Fruit fly (Drosophila melanogaster) whole organism, embryonic: Measurements from ENCODE around the gene qtc.
A peak's percentile ranks its signal among the peaks of the same experiment; 100 is the strongest.

ENCODE experiments used
- ATbp ChIP-seq: fragments of 200-800 bp; sonication (Bioruptor generic); optimal IDR thresholded peaks from 2 replicates; lab custom pipeline; 2017; ENCODE audit warnings: missing biosample characterization, mild to moderate bottlenecking, missing genetic modification characterization, missing genetic modification reagents
- Atf-2 ChIP-seq: fragments of 200-800 bp; sonication (Bioruptor generic); optimal IDR thresholded peaks from 2 replicates; lab custom pipeline; 2016; ENCODE audit warnings: missing biosample characterization, missing genetic modification characterization
- BEAF-32 ChIP-seq: fragments of 200-800 bp; sonication (Bioruptor generic); optimal IDR thresholded peaks from 3 replicates; lab custom pipeline; 2017; ENCODE audit warnings: missing biosample characterization, missing genetic modification characterization, mild to moderate bottlenecking, moderate library complexity, missing genetic modification reagents
- Bgb ChIP-seq: fragments of 200-800 bp; sonication (Bioruptor generic); IDR thresholded peaks from 2 replicates; pipeline ENCODE4 v1.3.6; 2022; ENCODE audit warnings: missing biosample characterization, missing genetic modification characterization; ENCODE audit not compliant: partially characterized antibody
- CG10543 ChIP-seq: fragments of 200-800 bp; sonication (Bioruptor generic); optimal IDR thresholded peaks from 3 replicates; lab custom pipeline; 2017; ENCODE audit warnings: missing biosample characterization, mild to moderate bottlenecking, missing genetic modification characterization, moderate library complexity
- CG11398 ChIP-seq: fragments of 200-800 bp; sonication (Bioruptor generic); optimal IDR thresholded peaks from 2 replicates; lab custom pipeline; 2016; ENCODE audit warnings: missing biosample characterization, missing genetic modification characterization
- CG1233 ChIP-seq: fragments of 200-800 bp; sonication (Bioruptor generic); optimal IDR thresholded peaks from 4 replicates; lab custom pipeline; 2018; ENCODE audit warnings: missing biosample characterization, mild to moderate bottlenecking, missing genetic modification characterization
- CG12659 ChIP-seq: fragments of 200-800 bp; sonication (Bioruptor generic); optimal IDR thresholded peaks from 3 replicates; lab custom pipeline; 2017; ENCODE audit warnings: mild to moderate bottlenecking, missing biosample characterization, missing genetic modification reagents, missing genetic modification characterization
- CG14710 ChIP-seq: fragments of 200-800 bp; sonication (Bioruptor generic); optimal IDR thresholded peaks from 3 replicates; lab custom pipeline; 2019; ENCODE audit warnings: missing biosample characterization, mild to moderate bottlenecking, missing genetic modification characterization, moderate library complexity
- CG17186 ChIP-seq: fragments of 200-800 bp; sonication (Bioruptor generic); optimal IDR thresholded peaks from 3 replicates; lab custom pipeline; 2017; ENCODE audit warnings: missing biosample characterization, missing genetic modification reagents, missing genetic modification characterization
- CG1792 ChIP-seq: fragments of 200-800 bp; sonication (Bioruptor generic); optimal IDR thresholded peaks from 2 replicates; lab custom pipeline; 2016; ENCODE audit warnings: missing biosample characterization, missing genetic modification characterization
- CG2116 ChIP-seq: fragments of 200-800 bp; sonication (Bioruptor generic); optimal IDR thresholded peaks from 3 replicates; lab custom pipeline; 2018; ENCODE audit warnings: missing biosample characterization, mild to moderate bottlenecking, missing genetic modification characterization
- CG30403 ChIP-seq: fragments of 200-800 bp; sonication (Bioruptor generic); optimal IDR thresholded peaks from 3 replicates; lab custom pipeline; 2016; ENCODE audit warnings: missing biosample characterization, missing genetic modification characterization
- CG32767 ChIP-seq: fragments of 200-800 bp; sonication (Bioruptor generic); IDR thresholded peaks from 2 replicates; pipeline ENCODE4 v1.3.6; 2022; ENCODE audit warnings: missing biosample characterization, missing genetic modification characterization
- CG4617 ChIP-seq: fragments of 200-800 bp; sonication (Bioruptor generic); optimal IDR thresholded peaks from 3 replicates; lab custom pipeline; 2016; ENCODE audit warnings: missing biosample characterization, missing genetic modification characterization, borderline replicate concordance
- CG6683 ChIP-seq: fragments of 200-800 bp; sonication (Bioruptor generic); optimal IDR thresholded peaks from 2 replicates; lab custom pipeline; 2017; ENCODE audit warnings: missing biosample characterization, mild to moderate bottlenecking, missing genetic modification characterization, missing genetic modification reagents
- CG7271 ChIP-seq: fragments of 200-800 bp; sonication (Bioruptor generic); optimal IDR thresholded peaks from 2 replicates; lab custom pipeline; 2018; ENCODE audit warnings: missing biosample characterization, mild to moderate bottlenecking, missing genetic modification characterization, moderate library complexity
- CG8290 ChIP-seq, 3 experiments: fragments of 200-800 bp; sonication (Bioruptor generic); optimal IDR thresholded peaks; 2 replicates each; lab custom pipeline; 2016 to 2019; ENCODE audit warnings: missing biosample characterization in 3 of 3, missing genetic modification characterization in 3 of 3, mild to moderate bottlenecking in 2 of 3, moderate library complexity in 1 of 3
- CTCF ChIP-seq: fragments of 200-800 bp; sonication (Bioruptor generic); optimal IDR thresholded peaks from 2 replicates; lab custom pipeline; 2017; ENCODE audit warnings: missing biosample characterization, mild to moderate bottlenecking, missing genetic modification characterization, moderate library complexity
- Chrac-16 ChIP-seq: fragments of 200-800 bp; sonication (Bioruptor generic); optimal IDR thresholded peaks from 3 replicates; lab custom pipeline; 2016; ENCODE audit warnings: missing biosample characterization, missing genetic modification characterization
- E2f2 ChIP-seq: fragments of 200-800 bp; sonication (Bioruptor generic); IDR thresholded peaks from 2 replicates; pipeline ENCODE4 v1.3.6; 2022; ENCODE audit warnings: missing biosample characterization, missing genetic modification characterization
- Fer3 ChIP-seq: fragments of 200-800 bp; sonication (Bioruptor generic); optimal IDR thresholded peaks from 2 replicates; lab custom pipeline; 2018; ENCODE audit warnings: missing biosample characterization, mild to moderate bottlenecking, missing genetic modification characterization, moderate library complexity
- HmgZ ChIP-seq: fragments of 200-800 bp; sonication (Bioruptor generic); optimal IDR thresholded peaks from 2 replicates; lab custom pipeline; 2018; ENCODE audit warnings: missing biosample characterization, mild to moderate bottlenecking, missing genetic modification characterization
- Max ChIP-seq: fragments of 200-800 bp; sonication (Bioruptor generic); optimal IDR thresholded peaks from 2 replicates; lab custom pipeline; 2016; ENCODE audit warnings: missing biosample characterization, mild to moderate bottlenecking, missing genetic modification characterization
- Myb ChIP-seq: fragments of 200-800 bp; sonication (Bioruptor generic); optimal IDR thresholded peaks from 2 replicates; lab custom pipeline; 2016; ENCODE audit warnings: missing biosample characterization, missing genetic modification characterization
- Opbp ChIP-seq: fragments of 200-800 bp; sonication (Bioruptor generic); IDR thresholded peaks from 3 replicates; pipeline ENCODE4 v1.3.6; 2022; ENCODE audit warnings: missing biosample characterization, missing genetic modification characterization; ENCODE audit not compliant: partially characterized antibody
- Sox102F ChIP-seq: fragments of 200-800 bp; sonication (Bioruptor generic); optimal IDR thresholded peaks from 2 replicates; lab custom pipeline; 2018; ENCODE audit warnings: missing biosample characterization, mild to moderate bottlenecking, missing genetic modification characterization, moderate library complexity
- Sry-β ChIP-seq: fragments of 200-800 bp; sonication (Bioruptor generic); optimal IDR thresholded peaks from 2 replicates; lab custom pipeline; 2018; ENCODE audit warnings: missing biosample characterization, mild to moderate bottlenecking, missing genetic modification characterization, moderate library complexity
- amos ChIP-seq: fragments of 200-800 bp; sonication (Bioruptor generic); IDR thresholded peaks from 2 replicates; pipeline ENCODE4 v1.3.6; 2022; ENCODE audit warnings: missing biosample characterization, missing genetic modification characterization; ENCODE audit not compliant: partially characterized antibody
- az2 ChIP-seq: fragments of 200-800 bp; sonication (Bioruptor generic); optimal IDR thresholded peaks from 3 replicates; lab custom pipeline; 2016; ENCODE audit warnings: missing biosample characterization, missing genetic modification characterization
- bbx ChIP-seq: fragments of 200-800 bp; sonication (Bioruptor generic); IDR thresholded peaks from 2 replicates; pipeline ENCODE4 v1.3.6; 2022; ENCODE audit warnings: missing biosample characterization, missing genetic modification characterization; ENCODE audit not compliant: partially characterized antibody
- chinmo ChIP-seq: fragments of 200-800 bp; sonication (Bioruptor generic); IDR thresholded peaks from 4 replicates; pipeline ENCODE4 v1.3.6; 2022; ENCODE audit warnings: missing biosample characterization, missing genetic modification characterization; ENCODE audit not compliant: partially characterized antibody
- dati ChIP-seq: fragments of 200-800 bp; sonication (Bioruptor generic); IDR thresholded peaks from 2 replicates; pipeline ENCODE4 v1.3.6; 2022; ENCODE audit warnings: missing biosample characterization, missing genetic modification characterization
- emc ChIP-seq: fragments of 200-800 bp; sonication (Bioruptor generic); optimal IDR thresholded peaks from 2 replicates; lab custom pipeline; 2016; ENCODE audit warnings: missing biosample characterization, missing genetic modification characterization
- her ChIP-seq: fragments of 200-800 bp; sonication (Bioruptor generic); optimal IDR thresholded peaks from 2 replicates; lab custom pipeline; 2016; ENCODE audit warnings: missing biosample characterization, missing genetic modification characterization
- inv ChIP-seq: fragments of 200-800 bp; sonication (Bioruptor generic); IDR thresholded peaks from 2 replicates; pipeline ENCODE4 v1.3.6; 2022; ENCODE audit warnings: missing biosample characterization, missing genetic modification characterization; ENCODE audit not compliant: partially characterized antibody
- ken ChIP-seq: fragments of 200-800 bp; sonication (Bioruptor generic); IDR thresholded peaks from 3 replicates; pipeline ENCODE4 v1.3.6; 2022; ENCODE audit warnings: missing biosample characterization, missing genetic modification characterization
- lab ChIP-seq: fragments of 200-800 bp; sonication (Bioruptor generic); optimal IDR thresholded peaks from 3 replicates; lab custom pipeline; 2017; ENCODE audit warnings: missing biosample characterization, missing genetic modification characterization, mild to moderate bottlenecking, moderate library complexity, missing genetic modification reagents
- lmd ChIP-seq: fragments of 200-800 bp; sonication (Bioruptor generic); IDR thresholded peaks from 2 replicates; pipeline ENCODE4 v1.3.6; 2022; ENCODE audit warnings: missing biosample characterization, missing genetic modification characterization
- mirr ChIP-seq: fragments of 200-800 bp; sonication (Bioruptor generic); optimal IDR thresholded peaks from 3 replicates; lab custom pipeline; 2018; ENCODE audit warnings: missing biosample characterization, mild to moderate bottlenecking, missing genetic modification characterization
- mld ChIP-seq: fragments of 200-800 bp; sonication (Bioruptor generic); IDR thresholded peaks from 3 replicates; pipeline ENCODE4 v1.3.6; 2022; ENCODE audit warnings: missing biosample characterization, missing genetic modification characterization; ENCODE audit not compliant: partially characterized antibody
- peb ChIP-seq: fragments of 200-800 bp; sonication (Bioruptor generic); IDR thresholded peaks from 2 replicates; pipeline ENCODE4 v1.3.6; 2022; ENCODE audit warnings: missing biosample characterization, missing genetic modification characterization
- prd ChIP-seq, 3 experiments: fragments of >200 bp in 2 of 3; fragments of 200-800 bp in 1 of 3; sonication (Bioruptor generic) in 1 of 3; optimal IDR thresholded peaks in 2 of 3; IDR thresholded peaks in 1 of 3; 2 replicates in 2 of 3; 3 replicates in 1 of 3; pipeline versions ENCODE4 v1.3.6 to Lab custom; 2017 to 2022; ENCODE audit warnings: missing biosample characterization in 1 of 3, missing genetic modification characterization in 1 of 3
- sc ChIP-seq, 3 experiments: fragments of >200 bp in 2 of 3; fragments of 200-800 bp in 1 of 3; sonication (Bioruptor generic) in 1 of 3; optimal IDR thresholded peaks; 2 replicates in 2 of 3; 3 replicates in 1 of 3; lab custom pipeline; 2017; ENCODE audit warnings: mild to moderate bottlenecking in 1 of 3, missing biosample characterization in 1 of 3, missing genetic modification characterization in 1 of 3, missing genetic modification reagents in 1 of 3
- sens ChIP-seq: fragments of 200-800 bp; sonication (Bioruptor generic); peaks from one replicate; lab custom pipeline; 2016; ENCODE audit warnings: missing biosample characterization, missing genetic modification characterization
- sim ChIP-seq: fragments of 200-800 bp; sonication (Bioruptor generic); IDR thresholded peaks from 2 replicates; pipeline ENCODE4 v1.3.6; 2022; ENCODE audit warnings: missing biosample characterization, missing genetic modification characterization
- sna ChIP-seq: fragments of 200-800 bp; sonication (Bioruptor generic); IDR thresholded peaks from 2 replicates; pipeline ENCODE4 v1.3.6; 2022; ENCODE audit warnings: missing biosample characterization, missing genetic modification characterization; ENCODE audit not compliant: partially characterized antibody
- stc ChIP-seq: fragments of 200-800 bp; sonication (Bioruptor generic); IDR thresholded peaks from 2 replicates; pipeline ENCODE4 v1.3.6; 2022; ENCODE audit warnings: missing biosample characterization, missing genetic modification characterization
- tna ChIP-seq: fragments of 200-800 bp; sonication (Bioruptor generic); IDR thresholded peaks from 2 replicates; pipeline ENCODE4 v1.3.6; 2022; ENCODE audit warnings: missing biosample characterization, missing genetic modification characterization; ENCODE audit not compliant: partially characterized antibody

qtc gene

dm6 chr2L:5096222-5096621 is 35.6 kb downstream of the qtc start, which contains the start of gene CG4230 (continued):
- peak; percentile 83 for TF ChIP-seq BEAF-32 (GFP tag; lab: Kevin White, UChicago)
- TF ChIP-seq peb: no peak
- no peak for TF ChIP-seq lmd (GFP tag; lab: Robert Waterston, UW)
- peak; percentile 54 for TF ChIP-seq CTCF (GFP tag; lab: Kevin White, UChicago)
- peak; percentile 30 for TF ChIP-seq HmgZ (tag; lab: Kevin White, UChicago)
- TF ChIP-seq CG2116 (GFP tag; lab: Kevin White, UChicago): peak; percentile 43
- no peak for TF ChIP-seq emc (GFP tag; lab: Kevin White, UChicago)
- peak; percentile 79 for TF ChIP-seq sna (GFP tag; lab: Robert Waterston, UW)
- peak; percentile 65; the same call in 1 of the 3 replicates for TF ChIP-seq mld (GFP tag; lab: Robert Waterston, UW)
- TF ChIP-seq CG14710 (tag; lab: Kevin White, UChicago): peak; percentile 12
- no peak for TF ChIP-seq ken (GFP tag; lab: Robert Waterston, UW)
- TF ChIP-seq inv (GFP tag; lab: Robert Waterston, UW): peak; percentile 65
- no peak for TF ChIP-seq Atf-2 (GFP tag; lab: Kevin White, UChicago)
- no peak for TF ChIP-seq dati (GFP tag; lab: Robert Waterston, UW)
- TF ChIP-seq sc (optimal IDR thresholded peaks at IDR 0.05; lab: Kevin White, UChicago): no peak
- TF ChIP-seq sc (GFP tag; optimal IDR thresholded peaks at IDR 0.05; lab: Kevin White, UChicago): no peak
- peak; percentile 64 for TF ChIP-seq sens (GFP tag; lab: Kevin White, UChicago)
- TF ChIP-seq sim (GFP tag; lab: Robert Waterston, UW): no peak
- no peak for TF ChIP-seq Max (GFP tag; lab: Kevin White, UChicago)
- peak; percentile 86 for TF ChIP-seq CG17186 (GFP tag; lab: Kevin White, UChicago)
- no peak for TF ChIP-seq CG11398 (GFP tag; lab: Kevin White, UChicago)
- peak; percentile 26 for TF ChIP-seq CG12659 (GFP tag; lab: Kevin White, UChicago)
- TF ChIP-seq CG6683: no peak
- peak; percentile 36; the same call in 1 of the 2 replicates for TF ChIP-seq E2f2 (GFP tag; lab: Robert Waterston, UW)
- peak; percentile 24 for TF ChIP-seq lab (GFP tag; lab: Kevin White, UChicago)
- TF ChIP-seq Myb (GFP tag; lab: Kevin White, UChicago): peak; percentile 91
- peak; percentile 39 for TF ChIP-seq CG4617 (GFP tag; lab: Kevin White, UChicago)
- 0 out of 4 replicates have a peak, but pooled peaks have one; percentile 14 for TF ChIP-seq chinmo (GFP tag; lab: Robert Waterston, UW)
- TF ChIP-seq stc: no peak
- peak; percentile 87 for TF ChIP-seq Opbp
- TF ChIP-seq Sry-β: peak; percentile 50
- TF ChIP-seq bbx (GFP tag; lab: Robert Waterston, UW): peak; percentile 94
- TF ChIP-seq Chrac-16 (GFP tag; lab: Kevin White, UChicago): no peak
- TF ChIP-seq amos: peak; percentile 92
- no peak for TF ChIP-seq CG32767 (GFP tag; lab: Robert Waterston, UW)
- TF ChIP-seq Bgb (GFP tag; lab: Robert Waterston, UW): peak; percentile 95

- TF ChIP-seq stc (0 out of 2 replicates have a peak, but pooled peaks have one; percentile 29), az2 (no peak), CG30403 (GFP tag; lab: Kevin White, UChicago) (no peak), CG1792 (no peak), her (GFP tag; lab: Kevin White, UChicago) (peak; percentile 16), Sox102F (no peak), Fer3 (tag; lab: Kevin White, UChicago) (peak; percentile 15), CG10543 (GFP tag; lab: Kevin White, UChicago) (peak; percentile 56), CG1233 (GFP tag; lab: Kevin White, UChicago) (peak; percentile 52), tna (no peak), CG7271 (tag; lab: Kevin White, UChicago) (peak; percentile 15), prd (optimal IDR thresholded peaks at IDR 0.05; lab: Kevin White, UChicago) (no peak), prd (GFP tag; IDR thresholded peaks at IDR 0.05; lab: Robert Waterston, UW) (no peak), mirr (GFP tag; lab: Kevin White, UChicago) (peak; percentile 75), ATbp (GFP tag; lab: Kevin White, UChicago) (peak; percentile 23), CG8290 (GFP tag; optimal IDR thresholded peaks at IDR 0.05; lab: Kevin White, UChicago) (no peak), CG8290 (tag; optimal IDR thresholded peaks at IDR 0.05; lab: Kevin White, UChicago) (peak in 1 of 2 experiments; percentile 51)
These were observed 36.1 kb downstream of the qtc start for dm6 chr2L:5096761-5097160.
